Worm (Caenorhabditis elegans) whole organism, early embryonic: ENCODE data around the gene F09G2.2.

ENCODE experiments used
- B0310.2 ChIP-seq: sonication (generic microtip); optimal IDR thresholded peaks from 2 replicates; lab custom pipeline; 2016; ENCODE audit warnings: mild to moderate bottlenecking, missing genetic modification characterization, missing compliant biosample characterization
- F13C5.2 ChIP-seq: sonication (generic microtip); optimal IDR thresholded peaks from 2 replicates; lab custom pipeline; 2017; ENCODE audit warnings: mild to moderate bottlenecking, missing genetic modification characterization, inconsistent platforms, missing compliant biosample characterization
- aly-1 ChIP-seq: sonication (generic microtip); optimal IDR thresholded peaks from 2 replicates; lab custom pipeline; 2016; ENCODE audit warnings: missing genetic modification characterization, missing compliant biosample characterization
- ama-1 ChIP-seq: fragments of 150-350 bp; optimal IDR thresholded peaks from 2 replicates; lab custom pipeline; 2014
- ceh-13 ChIP-seq: fragments of 200-800 bp; sonication (Bioruptor generic); optimal IDR thresholded peaks from 2 replicates; lab custom pipeline; 2018; ENCODE audit warnings: mild to moderate bottlenecking, missing genetic modification characterization, missing compliant biosample characterization
- ceh-36 ChIP-seq: sonication (generic microtip); optimal IDR thresholded peaks from 2 replicates; lab custom pipeline; 2016; ENCODE audit warnings: missing genetic modification characterization, inconsistent platforms, missing compliant biosample characterization
- flt-1 ChIP-seq: fragments of 200-800 bp; sonication (Bioruptor generic); IDR thresholded peaks from 2 replicates; pipeline ENCODE4 v1.3.6; 2022; ENCODE audit warnings: missing genetic modification characterization, missing compliant biosample characterization
- hmbx-1 ChIP-seq: sonication (generic microtip); optimal IDR thresholded peaks from 2 replicates; lab custom pipeline; 2016; ENCODE audit warnings: mild to moderate bottlenecking, missing genetic modification characterization, missing compliant biosample characterization
- hmg-4 ChIP-seq: fragments of 200-800 bp; sonication (Bioruptor generic); optimal IDR thresholded peaks from 2 replicates; lab custom pipeline; 2018; ENCODE audit warnings: mild to moderate bottlenecking, missing genetic modification characterization, missing compliant biosample characterization
- hnd-1 ChIP-seq: sonication (generic microtip); optimal IDR thresholded peaks from 2 replicates; lab custom pipeline; 2016; ENCODE audit warnings: missing genetic modification characterization, missing compliant biosample characterization
- pes-1 ChIP-seq: fragments of 200-800 bp; sonication (Bioruptor generic); IDR thresholded peaks from 2 replicates; pipeline ENCODE4 v1.3.6; 2022; ENCODE audit warnings: missing genetic modification reagents, missing genetic modification characterization, missing compliant biosample characterization
- scrt-1 ChIP-seq: fragments of 200-800 bp; sonication (Bioruptor generic); IDR thresholded peaks from 2 replicates; pipeline ENCODE4 v1.3.6; 2022; ENCODE audit warnings: missing genetic modification characterization, missing compliant biosample characterization
- sea-1 ChIP-seq: fragments of 200-800 bp; sonication (Bioruptor generic); conservative IDR thresholded peaks from 2 replicates; pipeline ENCODE4 v1.3.6; 2022; ENCODE audit warnings: missing genetic modification characterization, missing compliant biosample characterization
- tbx-37 ChIP-seq: fragments of 200-800 bp; sonication (Bioruptor generic); conservative IDR thresholded peaks from 2 replicates; pipeline ENCODE4 v1.3.6; 2022; ENCODE audit warnings: missing genetic modification reagents, missing genetic modification characterization, missing compliant biosample characterization
- tra-4 ChIP-seq: sonication (generic microtip); optimal IDR thresholded peaks from 2 replicates; lab custom pipeline; 2017; ENCODE audit warnings: missing genetic modification characterization, missing compliant biosample characterization

Gene F09G2.2

DNA sequence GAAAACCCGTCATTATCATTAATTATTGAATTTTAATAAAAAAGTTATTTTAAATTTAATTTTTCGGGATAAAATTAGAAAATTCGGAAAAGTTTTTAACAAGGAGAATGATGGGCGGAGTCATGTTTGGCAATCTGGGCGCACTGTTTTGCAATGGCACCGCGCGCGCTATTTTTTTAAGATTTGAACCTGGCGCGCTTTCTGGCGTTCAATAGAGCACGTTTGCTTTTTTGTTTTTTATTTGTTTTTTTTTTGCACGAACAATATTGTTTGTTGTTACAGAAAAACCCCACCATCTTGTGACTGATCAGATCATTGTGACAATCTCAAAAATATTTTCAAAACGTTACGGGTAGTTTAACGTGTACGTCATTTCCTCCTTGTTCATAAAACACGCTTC lies 40.4 kb downstream of the F09G2.2 start, which contains the start of gene hyls-1:
TSS of gene hyls-1 (plus strand) at position 249 of the 400 bp plus-strand sequence.
- TF ChIP-seq F13C5.2 (tag; lab: Kevin White, UChicago) (peak; percentile 60), hmg-4 (GFP tag; lab: Kevin White, UChicago) (peak; percentile 5), tbx-37 (GFP tag; lab: Robert Waterston, UW) (peak; percentile 41; the same call in 1 of the 2 replicates), B0310.2 (tag; lab: Kevin White, UChicago) (no peak), ceh-36 (tag; lab: Kevin White, UChicago) (no peak), ceh-13 (GFP tag; lab: Kevin White, UChicago) (no peak), hmbx-1 (tag; lab: Kevin White, UChicago) (no peak), pes-1 (GFP tag; lab: Robert Waterston, UW) (no peak), flt-1 (GFP tag; lab: Robert Waterston, UW) (no peak), sea-1 (GFP tag; lab: Robert Waterston, UW) (no peak), scrt-1 (no peak), aly-1 (no peak)

DNA sequence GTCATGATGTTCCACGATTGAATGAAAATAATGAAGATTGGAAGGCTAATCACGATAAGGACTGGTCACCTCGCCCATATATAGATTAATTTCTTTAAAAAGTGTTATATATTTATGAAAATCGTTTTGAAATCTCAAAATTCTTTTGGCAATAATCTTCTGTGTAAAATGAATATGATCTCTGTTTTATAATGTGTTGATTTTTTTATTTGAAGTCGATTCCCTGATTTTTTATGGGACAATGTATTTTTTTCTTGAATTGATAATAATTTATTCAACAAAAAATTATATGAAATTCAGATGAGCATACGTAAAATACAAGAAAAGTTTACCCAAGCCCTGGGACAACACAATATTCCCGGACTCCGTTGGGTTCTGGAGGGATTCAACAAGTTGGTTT lies 42.8 kb downstream of the F09G2.2 start, which contains the start of gene C05C8.1:
TSS of gene C05C8.1 (plus strand) at position 301 of the 400 bp plus-strand sequence.
- no peak for TF ChIP-seq tbx-37 (GFP tag; lab: Robert Waterston, UW)

DNA sequence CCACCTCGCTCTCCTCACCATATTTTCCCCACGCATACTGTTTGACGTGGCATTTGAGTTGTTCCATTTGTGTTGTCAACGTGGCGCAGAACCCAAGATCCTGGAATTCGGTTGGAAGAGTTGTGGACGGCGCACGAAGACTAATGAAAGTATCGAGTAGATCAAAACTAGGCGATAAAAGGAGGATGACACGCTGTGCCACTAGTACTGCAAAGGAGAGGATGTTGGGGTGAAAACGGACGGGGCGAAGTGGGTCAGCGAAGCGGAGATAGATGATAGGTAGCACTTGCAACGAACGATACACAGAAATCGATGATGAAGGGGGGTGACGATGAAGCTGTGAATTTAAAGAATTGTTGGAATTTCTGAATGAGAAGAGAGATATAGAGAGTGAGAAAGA lies 50.2 kb downstream of the F09G2.2 start, which contains the start of gene C05C8.7:
TSS of gene C05C8.7 (minus strand) at position 100 of the 400 bp plus-strand sequence.
- TF ChIP-seq ceh-13 (GFP tag; lab: Kevin White, UChicago) = no peak
- TF ChIP-seq ama-1 = no peak
- TF ChIP-seq ceh-36 (tag; lab: Kevin White, UChicago) = no peak
- TF ChIP-seq tbx-37 (GFP tag; lab: Robert Waterston, UW) = no peak
- TF ChIP-seq tra-4 (tag; lab: Kevin White, UChicago) = no peak
- no peak for TF ChIP-seq hmbx-1 (tag; lab: Kevin White, UChicago)
- no peak for TF ChIP-seq flt-1 (GFP tag; lab: Robert Waterston, UW)
- no peak for TF ChIP-seq aly-1
- TF ChIP-seq scrt-1 = no peak
- no peak for TF ChIP-seq hnd-1 (tag; lab: Kevin White, UChicago)
